Fruit fly (Drosophila melanogaster): Measurements from ENCODE around the gene CG44227.

CG44227 gene

DNA sequence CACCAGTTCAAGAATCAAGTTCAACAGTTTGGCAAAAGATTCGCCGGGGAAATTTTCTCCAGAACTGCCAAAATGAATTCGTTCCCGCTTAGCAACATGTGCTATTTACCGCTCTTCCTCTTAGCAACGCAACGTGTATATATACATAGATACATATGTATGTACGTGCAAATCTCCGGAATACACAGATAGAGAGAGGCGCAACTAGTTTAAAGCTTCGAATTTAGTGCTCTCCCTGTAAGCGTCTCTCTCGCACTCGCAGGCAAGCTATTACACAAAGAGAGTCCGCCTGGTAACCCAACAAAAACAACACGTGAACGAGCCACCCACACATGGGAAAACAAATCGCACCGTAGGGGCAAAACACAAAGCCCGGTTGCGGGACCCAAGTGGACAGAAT, 26.3 kb downstream of the CG44227 start (continued):
- no peak for TF ChIP-seq pum (GFP tag; optimal IDR thresholded peaks at IDR 0.05)
- no peak for TF ChIP-seq Scr (GFP tag; IDR thresholded peaks at IDR 0.05; ENCODE audit: partially characterized antibody)
- no peak for TF ChIP-seq Eip74EF (GFP tag; optimal IDR thresholded peaks at IDR 0.05)
- no peak for TF ChIP-seq otp (GFP tag; IDR thresholded peaks at IDR 0.05)
- TF ChIP-seq CG2116 (GFP tag; optimal IDR thresholded peaks at IDR 0.05), result no peak
- TF ChIP-seq exex (tag; optimal IDR thresholded peaks at IDR 0.05), result no peak
- no peak for TF ChIP-seq Usf (GFP tag; optimal IDR thresholded peaks at IDR 0.05)
- TF ChIP-seq ac (GFP tag; optimal IDR thresholded peaks at IDR 0.05), result no peak
- no peak for TF ChIP-seq repo (GFP tag; optimal IDR thresholded peaks at IDR 0.05)
- no peak for TF ChIP-seq tx (GFP tag; optimal IDR thresholded peaks at IDR 0.05)
- no peak for TF ChIP-seq Dip3 (GFP tag; optimal IDR thresholded peaks at IDR 0.05)
- TF ChIP-seq dpn (GFP tag; optimal IDR thresholded peaks at IDR 0.05), result no peak
- no peak for TF ChIP-seq CG14014 (GFP tag; IDR thresholded peaks at IDR 0.05)
- TF ChIP-seq CG6254 (GFP tag; optimal IDR thresholded peaks at IDR 0.05), result no peak
- no peak for TF ChIP-seq bbx (GFP tag; IDR thresholded peaks at IDR 0.05; ENCODE audit: partially characterized antibody)
- no peak for TF ChIP-seq lola (GFP tag; optimal IDR thresholded peaks at IDR 0.05)
- no peak for TF ChIP-seq fd96Cb (tag; optimal IDR thresholded peaks at IDR 0.05)
- TF ChIP-seq phol (tag; optimal IDR thresholded peaks at IDR 0.05), result no peak
- no peak for TF ChIP-seq CG11093 (GFP tag; IDR thresholded peaks at IDR 0.05)
- no peak for TF ChIP-seq lab (GFP tag; optimal IDR thresholded peaks at IDR 0.05)
- no peak for TF ChIP-seq CG5953 (GFP tag; IDR thresholded peaks at IDR 0.05)
- TF ChIP-seq cas (GFP tag; IDR thresholded peaks at IDR 0.05), result no peak
- TF ChIP-seq grn (GFP tag; optimal IDR thresholded peaks at IDR 0.05), result no peak
- no peak for TF ChIP-seq CG11695 (GFP tag; IDR thresholded peaks at IDR 0.05)
- TF ChIP-seq jumu (GFP tag; optimal IDR thresholded peaks at IDR 0.05), result no peak
- TF ChIP-seq sob (GFP tag; IDR thresholded peaks at IDR 0.05), result no peak
- TF ChIP-seq CG8944 (GFP tag; optimal IDR thresholded peaks at IDR 0.05), result no peak
- no peak for TF ChIP-seq Bteb2 (GFP tag; optimal IDR thresholded peaks at IDR 0.05)
- TF ChIP-seq sna (GFP tag; IDR thresholded peaks at IDR 0.05; ENCODE audit: partially characterized antibody), result no peak
- no peak for TF ChIP-seq CG9817 (tag; optimal IDR thresholded peaks at IDR 0.05)
- no peak for TF ChIP-seq Ssrp (tag; optimal IDR thresholded peaks at IDR 0.05)
- TF ChIP-seq Dll (GFP tag; IDR thresholded peaks at IDR 0.05; ENCODE audit: partially characterized antibody), result no peak
- no peak for TF ChIP-seq CG9797 (GFP tag; optimal IDR thresholded peaks at IDR 0.05)
- TF ChIP-seq Dref (GFP tag; IDR thresholded peaks at IDR 0.05), result no peak
- no peak for TF ChIP-seq rib (GFP tag; IDR thresholded peaks at IDR 0.05)
- TF ChIP-seq CG17328 (GFP tag; IDR thresholded peaks at IDR 0.05), result no peak
- TF ChIP-seq GATAe (GFP tag; conservative IDR thresholded peaks at IDR 0.05), result no peak
- TF ChIP-seq Dad (GFP tag; optimal IDR thresholded peaks at IDR 0.05), result no peak
- no peak for TF ChIP-seq pnt (GFP tag; optimal IDR thresholded peaks at IDR 0.05)
- no peak for TF ChIP-seq CTCF (GFP tag; optimal IDR thresholded peaks at IDR 0.05)
- TF ChIP-seq zfh2 (GFP tag; optimal IDR thresholded peaks at IDR 0.05), result no peak
- no peak for TF ChIP-seq Hsf (GFP tag; optimal IDR thresholded peaks at IDR 0.05)
- TF ChIP-seq scrt (GFP tag; optimal IDR thresholded peaks at IDR 0.05), result peak; percentile 91
- TF ChIP-seq Mrtf (GFP tag; IDR thresholded peaks at IDR 0.05), result no peak
- no peak for TF ChIP-seq CG8765 (GFP tag; IDR thresholded peaks at IDR 0.05)
- no peak for TF ChIP-seq CG4820 (GFP tag; optimal IDR thresholded peaks at IDR 0.05)
